Fruit fly (Drosophila melanogaster) whole organism, embryonic: Measurements from ENCODE around the gene CG18171.

Source experiments
- Adf1 ChIP-seq: fragments of 200-800 bp; sonication (Bioruptor generic); IDR thresholded peaks from 2 replicates; pipeline ENCODE4 v1.3.6; 2022; ENCODE audit warnings: missing biosample characterization, missing genetic modification characterization
- CG10321 ChIP-seq: fragments of 200-800 bp; sonication (Bioruptor generic); IDR thresholded peaks from 2 replicates; pipeline ENCODE4 v1.3.6; 2022; ENCODE audit warnings: missing biosample characterization, missing genetic modification characterization
- CG10959 ChIP-seq: fragments of 200-800 bp; sonication (Bioruptor generic); IDR thresholded peaks from 2 replicates; pipeline ENCODE4 v1.3.6; 2022; ENCODE audit warnings: missing biosample characterization, missing genetic modification characterization
- CG11723 ChIP-seq: fragments of 200-800 bp; sonication (Bioruptor generic); optimal IDR thresholded peaks from 2 replicates; lab custom pipeline; 2017; ENCODE audit warnings: missing biosample characterization, mild to moderate bottlenecking, missing genetic modification characterization
- CG12391 ChIP-seq: fragments of 200-800 bp; sonication (Bioruptor generic); optimal IDR thresholded peaks from 3 replicates; lab custom pipeline; 2018; ENCODE audit warnings: missing biosample characterization, mild to moderate bottlenecking, missing genetic modification characterization, moderate library complexity
- CG15011 ChIP-seq: fragments of 200-800 bp; sonication (Bioruptor generic); optimal IDR thresholded peaks from 3 replicates; lab custom pipeline; 2018; ENCODE audit warnings: missing biosample characterization, mild to moderate bottlenecking, missing genetic modification characterization
- CG1529 ChIP-seq: fragments of 200-800 bp; sonication (Bioruptor generic); optimal IDR thresholded peaks from 3 replicates; lab custom pipeline; 2018; ENCODE audit warnings: missing biosample characterization, missing genetic modification characterization
- CG17612 ChIP-seq: fragments of 200-800 bp; sonication (Bioruptor generic); IDR thresholded peaks from 2 replicates; pipeline ENCODE4 v1.3.6; 2022; ENCODE audit warnings: missing biosample characterization, missing genetic modification characterization
- CG18011 ChIP-seq: fragments of 200-800 bp; sonication (Bioruptor generic); optimal IDR thresholded peaks from 2 replicates; lab custom pipeline; 2017; ENCODE audit warnings: missing biosample characterization, missing genetic modification characterization, mild to moderate bottlenecking, moderate library complexity, missing genotype
- CG2120 ChIP-seq: fragments of 200-800 bp; sonication (Bioruptor generic); optimal IDR thresholded peaks from 3 replicates; lab custom pipeline; 2016; ENCODE audit warnings: missing biosample characterization, missing genetic modification characterization
- CG2678 ChIP-seq: fragments of 200-800 bp; sonication (Bioruptor generic); optimal IDR thresholded peaks from 3 replicates; lab custom pipeline; 2019; ENCODE audit warnings: missing biosample characterization, mild to moderate bottlenecking, missing genetic modification characterization, moderate library complexity
- CG34376 ChIP-seq: fragments of 200-800 bp; sonication (Bioruptor generic); optimal IDR thresholded peaks from 2 replicates; lab custom pipeline; 2018; ENCODE audit warnings: missing biosample characterization, mild to moderate bottlenecking, missing genetic modification characterization
- CG3847 ChIP-seq: fragments of 200-800 bp; sonication (Bioruptor generic); IDR thresholded peaks from 2 replicates; pipeline ENCODE4 v1.3.6; 2022; ENCODE audit warnings: missing biosample characterization, missing genetic modification characterization
- CTCF ChIP-seq: fragments of 200-800 bp; sonication (Bioruptor generic); optimal IDR thresholded peaks from 2 replicates; lab custom pipeline; 2017; ENCODE audit warnings: missing biosample characterization, mild to moderate bottlenecking, missing genetic modification characterization, moderate library complexity
- D19A ChIP-seq: fragments of 200-800 bp; optimal IDR thresholded peaks from 3 replicates; lab custom pipeline; 2019; ENCODE audit warnings: missing biosample characterization, mild to moderate bottlenecking, missing genetic modification characterization, moderate library complexity
- Doc2 ChIP-seq: fragments of 200-800 bp; sonication (Bioruptor generic); IDR thresholded peaks from 2 replicates; pipeline ENCODE4 v1.3.6; 2022; ENCODE audit warnings: missing biosample characterization, missing genetic modification characterization
- E2f1 ChIP-seq: fragments of 200-800 bp; sonication (Bioruptor generic); IDR thresholded peaks from 2 replicates; pipeline ENCODE4 v1.3.6; 2022; ENCODE audit warnings: missing biosample characterization, missing genetic modification characterization
- Fer1 ChIP-seq: fragments of 200-800 bp; sonication (Bioruptor generic); optimal IDR thresholded peaks from 2 replicates; lab custom pipeline; 2017; ENCODE audit warnings: missing biosample characterization, mild to moderate bottlenecking, missing genetic modification characterization
- GATAe ChIP-seq: fragments of 200-800 bp; sonication (Bioruptor generic); conservative IDR thresholded peaks from 2 replicates; pipeline ENCODE4 v1.3.6; 2022; ENCODE audit warnings: missing biosample characterization, missing genetic modification characterization
- Gsc ChIP-seq: fragments of 200-800 bp; sonication (Bioruptor generic); IDR thresholded peaks from 2 replicates; pipeline ENCODE4 v1.3.6; 2022; ENCODE audit warnings: missing biosample characterization, missing genetic modification characterization
- HmgZ ChIP-seq: fragments of 200-800 bp; sonication (Bioruptor generic); optimal IDR thresholded peaks from 2 replicates; lab custom pipeline; 2018; ENCODE audit warnings: missing biosample characterization, mild to moderate bottlenecking, missing genetic modification characterization
- Hmr ChIP-seq: fragments of 200-800 bp; sonication (Bioruptor generic); optimal IDR thresholded peaks from 3 replicates; lab custom pipeline; 2017; ENCODE audit warnings: mild to moderate bottlenecking, missing biosample characterization, missing genetic modification reagents, missing genetic modification characterization
- NC2β ChIP-seq: fragments of 200-800 bp; sonication (Bioruptor generic); optimal IDR thresholded peaks from 2 replicates; lab custom pipeline; 2016; ENCODE audit warnings: missing biosample characterization, missing genetic modification characterization
- Neu2 ChIP-seq: fragments of 200-800 bp; sonication (Bioruptor generic); optimal IDR thresholded peaks from 3 replicates; lab custom pipeline; 2016; ENCODE audit warnings: missing biosample characterization, missing genetic modification characterization, borderline replicate concordance
- Sox100B ChIP-seq: fragments of 200-800 bp; sonication (Bioruptor generic); optimal IDR thresholded peaks from 3 replicates; lab custom pipeline; 2018; ENCODE audit warnings: missing biosample characterization, mild to moderate bottlenecking, missing genetic modification characterization
- Vsx1 ChIP-seq: fragments of 200-800 bp; sonication (Bioruptor generic); optimal IDR thresholded peaks from 2 replicates; lab custom pipeline; 2017; ENCODE audit warnings: missing biosample characterization, mild to moderate bottlenecking, missing genetic modification characterization, missing genetic modification reagents
- aop ChIP-seq: fragments of 200-800 bp; sonication (Bioruptor generic); IDR thresholded peaks from 2 replicates; pipeline ENCODE4 v1.3.6; 2022; ENCODE audit warnings: missing biosample characterization, missing genetic modification characterization
- ci ChIP-seq: fragments of 200-800 bp; sonication (Bioruptor generic); IDR thresholded peaks from 3 replicates; pipeline ENCODE4 v1.3.6; 2022; ENCODE audit warnings: missing biosample characterization, missing genetic modification characterization
- dysf ChIP-seq: fragments of 200-800 bp; sonication (Bioruptor generic); IDR thresholded peaks from 3 replicates; pipeline ENCODE4 v1.3.6; 2022; ENCODE audit warnings: missing biosample characterization, missing genetic modification characterization
- exex ChIP-seq: fragments of 200-800 bp; sonication (Bioruptor generic); optimal IDR thresholded peaks from 4 replicates; lab custom pipeline; 2018; ENCODE audit warnings: missing biosample characterization, mild to moderate bottlenecking, missing genetic modification characterization, moderate library complexity
- fd3F ChIP-seq: fragments of 200-800 bp; sonication (Bioruptor generic); optimal IDR thresholded peaks from 2 replicates; lab custom pipeline; 2018; ENCODE audit warnings: missing biosample characterization, mild to moderate bottlenecking, missing genetic modification characterization, moderate library complexity
- fd64A ChIP-seq: fragments of 200-800 bp; sonication (Bioruptor generic); optimal IDR thresholded peaks from 3 replicates; lab custom pipeline; 2018; ENCODE audit warnings: missing biosample characterization, mild to moderate bottlenecking, missing genetic modification characterization
- grn ChIP-seq: fragments of 200-800 bp; sonication (Bioruptor generic); optimal IDR thresholded peaks from 3 replicates; lab custom pipeline; 2017; ENCODE audit warnings: missing biosample characterization, missing genetic modification characterization
- lab ChIP-seq: fragments of 200-800 bp; sonication (Bioruptor generic); optimal IDR thresholded peaks from 3 replicates; lab custom pipeline; 2017; ENCODE audit warnings: missing biosample characterization, missing genetic modification characterization, mild to moderate bottlenecking, moderate library complexity, missing genetic modification reagents
- mirr ChIP-seq: fragments of 200-800 bp; sonication (Bioruptor generic); optimal IDR thresholded peaks from 3 replicates; lab custom pipeline; 2018; ENCODE audit warnings: missing biosample characterization, mild to moderate bottlenecking, missing genetic modification characterization
- peb ChIP-seq: fragments of 200-800 bp; sonication (Bioruptor generic); IDR thresholded peaks from 2 replicates; pipeline ENCODE4 v1.3.6; 2022; ENCODE audit warnings: missing biosample characterization, missing genetic modification characterization
- scrt ChIP-seq: fragments of 200-800 bp; sonication (Bioruptor generic); optimal IDR thresholded peaks from 2 replicates; lab custom pipeline; 2018; ENCODE audit warnings: missing biosample characterization, mild to moderate bottlenecking, missing genetic modification characterization, moderate library complexity
- sd ChIP-seq: fragments of 200-800 bp; sonication (Bioruptor generic); optimal IDR thresholded peaks from 3 replicates; lab custom pipeline; 2018; ENCODE audit warnings: missing biosample characterization, mild to moderate bottlenecking, missing genetic modification characterization, moderate library complexity
- sob ChIP-seq: fragments of 200-800 bp; sonication (Bioruptor generic); IDR thresholded peaks from 2 replicates; pipeline ENCODE4 v1.3.6; 2022; ENCODE audit warnings: missing biosample characterization, missing genetic modification characterization
- sr ChIP-seq: fragments of 200-800 bp; sonication (Bioruptor generic); IDR thresholded peaks from 3 replicates; pipeline ENCODE4 v1.3.6; 2022; ENCODE audit warnings: missing biosample characterization, missing genetic modification characterization
- stc ChIP-seq: fragments of 200-800 bp; sonication (Bioruptor generic); IDR thresholded peaks from 2 replicates; pipeline ENCODE4 v1.3.6; 2022; ENCODE audit warnings: missing biosample characterization, missing genetic modification characterization
- stwl ChIP-seq: fragments of 200-800 bp; sonication (Bioruptor generic); optimal IDR thresholded peaks from 3 replicates; lab custom pipeline; 2018; ENCODE audit warnings: missing biosample characterization, mild to moderate bottlenecking, missing genetic modification characterization, moderate library complexity
- sug ChIP-seq: fragments of 200-800 bp; optimal IDR thresholded peaks from 2 replicates; lab custom pipeline; 2019; ENCODE audit warnings: missing biosample characterization, mild to moderate bottlenecking, missing genetic modification characterization, moderate library complexity
- twi ChIP-seq: fragments of 200-800 bp; optimal IDR thresholded peaks from 2 replicates; lab custom pipeline; 2019; ENCODE audit warnings: missing biosample characterization, mild to moderate bottlenecking, missing genetic modification characterization, moderate library complexity
- unc-4 ChIP-seq: fragments of 200-800 bp; sonication (Bioruptor generic); IDR thresholded peaks from 2 replicates; pipeline ENCODE4 v1.3.6; 2022; ENCODE audit warnings: missing biosample characterization, missing genetic modification characterization; ENCODE audit not compliant: partially characterized antibody
- wdn ChIP-seq: fragments of 200-800 bp; sonication (Bioruptor generic); IDR thresholded peaks from 2 replicates; pipeline ENCODE4 v1.3.6; 2022; ENCODE audit warnings: missing biosample characterization, missing genetic modification characterization
- zen2 ChIP-seq: fragments of 200-800 bp; sonication (Bioruptor generic); IDR thresholded peaks from 3 replicates; pipeline ENCODE4 v1.3.6; 2022; ENCODE audit warnings: missing biosample characterization, missing genetic modification characterization; ENCODE audit not compliant: partially characterized antibody

Gene CG18171

dm6 chr3L:1746338-1747199 lies 23.6 kb upstream of the CG18171 start, which contains the start of gene CG13921 (continued):
- TF ChIP-seq fd64A (GFP tag; lab: Kevin White, UChicago) (peak; percentile 98), scrt (GFP tag; lab: Kevin White, UChicago) (peak; percentile 96), Doc2 (GFP tag; lab: Robert Waterston, UW) (peak; percentile 95), peb (GFP tag; lab: Robert Waterston, UW) (peak; percentile 99), zen2 (GFP tag; lab: Robert Waterston, UW) (no peak), HmgZ (tag; lab: Kevin White, UChicago) (peak; percentile 98), Neu2 (GFP tag; lab: Kevin White, UChicago) (peak; percentile 99), sob (GFP tag; lab: Robert Waterston, UW) (peak; percentile 99), stwl (peak; percentile 95), Sox100B (GFP tag; lab: Kevin White, UChicago) (peak; percentile 97), CG12391 (tag; lab: Kevin White, UChicago) (peak; percentile 99), CG10959 (peak; percentile 100), Adf1 (peak; percentile 82), wdn (GFP tag; lab: Robert Waterston, UW) (peak; percentile 98), fd3F (peak; percentile 96), CTCF (GFP tag; lab: Kevin White, UChicago) (peak; percentile 72), Gsc (GFP tag; lab: Robert Waterston, UW) (peak; percentile 89), Vsx1 (GFP tag; lab: Kevin White, UChicago) (peak; percentile 97), CG1529 (GFP tag; lab: Kevin White, UChicago) (peak; percentile 98), unc-4 (no peak), CG11723 (GFP tag; lab: Kevin White, UChicago) (peak; percentile 96), twi (tag; lab: Kevin White, UChicago) (peak; percentile 97)

- TF ChIP-seq ci (GFP tag; lab: Robert Waterston, UW) (no peak), dysf (no peak), grn (GFP tag; lab: Kevin White, UChicago) (peak; percentile 81), sr (GFP tag; lab: Robert Waterston, UW) (no peak), CG2120 (GFP tag; lab: Kevin White, UChicago) (no peak), CG18011 (GFP tag; lab: Kevin White, UChicago) (no peak), lab (peak; percentile 58), Hmr (peak; percentile 12), sug (peak; percentile 98), NC2β (GFP tag; lab: Kevin White, UChicago) (no peak), CG3847 (no peak), CG17612 (GFP tag; lab: Robert Waterston, UW) (no peak), E2f1 (no peak), exex (tag; lab: Kevin White, UChicago) (peak; percentile 89), GATAe (peak; percentile 46; the same call in 1 of the 2 replicates), stc (GFP tag; lab: Robert Waterston, UW) (no peak), Fer1 (GFP tag; lab: Kevin White, UChicago) (no peak), CG2678 (tag; lab: Kevin White, UChicago) (peak; percentile 26), mirr (peak; percentile 34), CG34376 (GFP tag; lab: Kevin White, UChicago) (peak; percentile 42), aop (no peak), sd (tag; lab: Kevin White, UChicago) (peak; percentile 21), CG10321 (GFP tag; lab: Robert Waterston, UW) (no peak), D19A (tag; lab: Kevin White, UChicago) (peak; percentile 63), CG15011 (GFP tag; lab: Kevin White, UChicago) (no peak)
These were observed 22.5 kb upstream of the CG18171 start for dm6 chr3L:1745432-1745831.
